Fruit fly (Drosophila melanogaster) whole organism, embryonic: ENCODE results near the gene bark.

Experiments used
- Awh ChIP-seq: fragments of 200-800 bp; sonication (Bioruptor generic); IDR thresholded peaks from 2 replicates; pipeline ENCODE4, ENCODE4 v1.3.6; 2022; ENCODE audit warnings: missing biosample characterization, missing genetic modification characterization
- CG10267 ChIP-seq: fragments of 200-800 bp; sonication (Bioruptor generic); optimal IDR thresholded peaks from 2 replicates; lab custom pipeline; 2018; ENCODE audit warnings: missing biosample characterization, mild to moderate bottlenecking, missing genetic modification characterization, moderate library complexity
- CG10321 ChIP-seq: fragments of 200-800 bp; sonication (Bioruptor generic); IDR thresholded peaks from 2 replicates; pipeline ENCODE4 v1.3.6; 2022; ENCODE audit warnings: missing biosample characterization, missing genetic modification characterization
- CG11093 ChIP-seq: fragments of 200-800 bp; sonication (Bioruptor generic); IDR thresholded peaks from 3 replicates; pipeline ENCODE4 v1.3.6; 2022; ENCODE audit warnings: missing biosample characterization, missing genetic modification characterization
- CG11247 ChIP-seq: fragments of 200-800 bp; sonication (Bioruptor generic); IDR thresholded peaks from 2 replicates; pipeline ENCODE4 v1.3.6; 2022; ENCODE audit warnings: missing biosample characterization, missing genetic modification characterization
- CG12071 ChIP-seq: fragments of 200-800 bp; sonication (Bioruptor generic); optimal IDR thresholded peaks from 3 replicates; lab custom pipeline; 2018; ENCODE audit warnings: missing biosample characterization, mild to moderate bottlenecking, missing genetic modification characterization
- CG15073 ChIP-seq: fragments of 200-800 bp; sonication (Bioruptor generic); optimal IDR thresholded peaks from 2 replicates; lab custom pipeline; 2016; ENCODE audit warnings: missing biosample characterization, missing genetic modification characterization
- CG15479 ChIP-seq: fragments of 200-800 bp; sonication (Bioruptor generic); optimal IDR thresholded peaks from 3 replicates; lab custom pipeline; 2019; ENCODE audit warnings: missing biosample characterization, mild to moderate bottlenecking, missing genetic modification characterization, moderate library complexity
- CG16813 ChIP-seq: fragments of 200-800 bp; sonication (Bioruptor generic); IDR thresholded peaks from 3 replicates; pipeline ENCODE4 v1.3.6; 2022; ENCODE audit warnings: missing biosample characterization, missing genetic modification characterization; ENCODE audit not compliant: partially characterized antibody
- CG18599 ChIP-seq: fragments of 200-800 bp; sonication (Bioruptor generic); optimal IDR thresholded peaks from 3 replicates; lab custom pipeline; 2017; ENCODE audit warnings: missing biosample characterization, missing genetic modification characterization, mild to moderate bottlenecking, moderate library complexity, missing genetic modification reagents
- CG30020 ChIP-seq: fragments of 200-800 bp; optimal IDR thresholded peaks from 2 replicates; lab custom pipeline; 2019; ENCODE audit warnings: missing biosample characterization, mild to moderate bottlenecking, missing genetic modification characterization, moderate library complexity
- CG30431 ChIP-seq: fragments of 200-800 bp; sonication (Bioruptor generic); optimal IDR thresholded peaks from 2 replicates; lab custom pipeline; 2017; ENCODE audit warnings: missing biosample characterization, missing genetic modification characterization
- CG31224 ChIP-seq: fragments of 200-800 bp; sonication (Bioruptor generic); IDR thresholded peaks from 2 replicates; pipeline ENCODE4 v1.3.6; 2022; ENCODE audit warnings: missing biosample characterization, missing genetic modification characterization
- CG32772 ChIP-seq: fragments of 200-800 bp; sonication (Bioruptor generic); IDR thresholded peaks from 2 replicates; pipeline ENCODE4 v1.3.6; 2022; ENCODE audit warnings: missing biosample characterization, missing genetic modification characterization
- CG42726 ChIP-seq: fragments of 200-800 bp; sonication (Bioruptor generic); IDR thresholded peaks from 2 replicates; pipeline ENCODE4 v1.3.6; 2022; ENCODE audit warnings: missing biosample characterization, missing genetic modification characterization; ENCODE audit not compliant: partially characterized antibody
- CG6683 ChIP-seq: fragments of 200-800 bp; sonication (Bioruptor generic); optimal IDR thresholded peaks from 2 replicates; lab custom pipeline; 2017; ENCODE audit warnings: missing biosample characterization, mild to moderate bottlenecking, missing genetic modification characterization, missing genetic modification reagents
- CG6689 ChIP-seq: fragments of 200-800 bp; sonication (Bioruptor generic); IDR thresholded peaks from 2 replicates; pipeline ENCODE4 v1.3.6; 2022; ENCODE audit warnings: missing biosample characterization, missing genetic modification characterization
- CG6854 ChIP-seq: fragments of 200-800 bp; sonication (Bioruptor generic); optimal IDR thresholded peaks from 3 replicates; lab custom pipeline; 2017; ENCODE audit warnings: missing biosample characterization, mild to moderate bottlenecking, missing genetic modification characterization
- CG8281 ChIP-seq: fragments of 200-800 bp; sonication (Bioruptor generic); optimal IDR thresholded peaks from 2 replicates; lab custom pipeline; 2018; ENCODE audit warnings: missing biosample characterization, mild to moderate bottlenecking, missing genetic modification characterization, moderate library complexity
- CG9437 ChIP-seq: fragments of 200-800 bp; sonication (Bioruptor generic); optimal IDR thresholded peaks from 2 replicates; lab custom pipeline; 2018; ENCODE audit warnings: missing biosample characterization, mild to moderate bottlenecking, missing genetic modification characterization
- CG9609 ChIP-seq: fragments of 200-800 bp; sonication (Bioruptor generic); optimal IDR thresholded peaks from 3 replicates; lab custom pipeline; 2016; ENCODE audit warnings: missing biosample characterization, missing genetic modification characterization
- Camta ChIP-seq: fragments of 200-800 bp; sonication (Bioruptor generic); optimal IDR thresholded peaks from 2 replicates; lab custom pipeline; 2016; ENCODE audit warnings: missing biosample characterization, missing genetic modification characterization
- CkIIα-i1 ChIP-seq: fragments of 200-800 bp; sonication (Bioruptor generic); IDR thresholded peaks from 2 replicates; pipeline ENCODE4 v1.3.6; 2022; ENCODE audit warnings: missing biosample characterization, missing genetic modification characterization
- Dll ChIP-seq: fragments of 200-800 bp; sonication (Bioruptor generic); IDR thresholded peaks from 4 replicates; pipeline ENCODE4 v1.3.6; 2022; ENCODE audit warnings: missing biosample characterization, missing genetic modification characterization; ENCODE audit not compliant: partially characterized antibody
- Doc3 ChIP-seq: fragments of 200-800 bp; sonication (Bioruptor generic); IDR thresholded peaks from 3 replicates; pipeline ENCODE4 v1.3.6; 2022; ENCODE audit warnings: missing biosample characterization, missing genetic modification characterization; ENCODE audit not compliant: partially characterized antibody
- Drgx ChIP-seq: fragments of 200-800 bp; sonication (Bioruptor generic); IDR thresholded peaks from 2 replicates; pipeline ENCODE4 v1.3.6; 2022; ENCODE audit warnings: missing biosample characterization, missing genetic modification characterization
- Fer2 ChIP-seq: fragments of 200-800 bp; sonication (Bioruptor generic); optimal IDR thresholded peaks from 2 replicates; lab custom pipeline; 2018; ENCODE audit warnings: missing biosample characterization, mild to moderate bottlenecking, missing genetic modification characterization, moderate library complexity
- Hey ChIP-seq: fragments of 200-800 bp; sonication (Bioruptor generic); optimal IDR thresholded peaks from 3 replicates; lab custom pipeline; 2018; ENCODE audit warnings: missing biosample characterization, mild to moderate bottlenecking, missing genetic modification characterization
- MESR4 ChIP-seq: fragments of 200-800 bp; sonication (Bioruptor generic); optimal IDR thresholded peaks from 2 replicates; lab custom pipeline; 2018; ENCODE audit warnings: missing biosample characterization, mild to moderate bottlenecking, missing genetic modification characterization, moderate library complexity
- MTF-1 ChIP-seq: fragments of 200-800 bp; sonication (Bioruptor generic); optimal IDR thresholded peaks from 2 replicates; lab custom pipeline; 2018; ENCODE audit warnings: missing biosample characterization, mild to moderate bottlenecking, missing genetic modification characterization, borderline replicate concordance
- Opbp ChIP-seq: fragments of 200-800 bp; sonication (Bioruptor generic); IDR thresholded peaks from 3 replicates; pipeline ENCODE4 v1.3.6; 2022; ENCODE audit warnings: missing biosample characterization, missing genetic modification characterization; ENCODE audit not compliant: partially characterized antibody
- Rx ChIP-seq: fragments of 200-800 bp; sonication (Bioruptor generic); IDR thresholded peaks from 2 replicates; pipeline ENCODE4 v1.3.6; 2022; ENCODE audit warnings: missing biosample characterization, missing genetic modification characterization
- bab2 ChIP-seq: fragments of 200-800 bp; sonication (Bioruptor generic); optimal IDR thresholded peaks from 2 replicates; lab custom pipeline; 2016; ENCODE audit warnings: missing biosample characterization, missing genetic modification characterization
- dpn ChIP-seq, 2 experiments: fragments of 200-800 bp; sonication (Bioruptor generic); optimal IDR thresholded peaks; 3 replicates each; lab custom pipeline; 2016; ENCODE audit warnings: missing biosample characterization in 2 of 2, missing genetic modification characterization in 2 of 2
- dysf ChIP-seq: fragments of 200-800 bp; sonication (Bioruptor generic); IDR thresholded peaks from 3 replicates; pipeline ENCODE4 v1.3.6; 2022; ENCODE audit warnings: missing biosample characterization, missing genetic modification characterization
- fd96Cb ChIP-seq: fragments of 200-800 bp; sonication (Bioruptor generic); optimal IDR thresholded peaks from 2 replicates; lab custom pipeline; 2018; ENCODE audit warnings: missing biosample characterization, mild to moderate bottlenecking, missing genetic modification characterization, moderate library complexity
- hth ChIP-seq: fragments of >200 bp; optimal IDR thresholded peaks from 2 replicates; lab custom pipeline; 2017; ENCODE audit warnings: inconsistent platforms
- klu ChIP-seq: fragments of 200-800 bp; sonication (Bioruptor generic); IDR thresholded peaks from 2 replicates; pipeline ENCODE4 v1.3.6; 2022; ENCODE audit warnings: missing biosample characterization, missing genetic modification characterization
- luna ChIP-seq: fragments of 200-800 bp; sonication (Bioruptor generic); optimal IDR thresholded peaks from 2 replicates; lab custom pipeline; 2016; ENCODE audit warnings: missing biosample characterization, missing genetic modification characterization
- nerfin-1 ChIP-seq: fragments of 200-800 bp; sonication (Bioruptor generic); optimal IDR thresholded peaks from 3 replicates; lab custom pipeline; 2019; ENCODE audit warnings: missing biosample characterization, mild to moderate bottlenecking, missing genetic modification characterization, moderate library complexity
- otp ChIP-seq: fragments of 200-800 bp; sonication (Bioruptor generic); IDR thresholded peaks from 3 replicates; pipeline ENCODE4, ENCODE4 v1.3.6; 2022; ENCODE audit warnings: missing biosample characterization, missing genetic modification characterization
- pho ChIP-seq: fragments of 200-800 bp; sonication (Bioruptor generic); optimal IDR thresholded peaks from 2 replicates; lab custom pipeline; 2016; ENCODE audit warnings: missing biosample characterization, missing genetic modification characterization
- sim ChIP-seq: fragments of 200-800 bp; sonication (Bioruptor generic); IDR thresholded peaks from 2 replicates; pipeline ENCODE4 v1.3.6; 2022; ENCODE audit warnings: missing biosample characterization, missing genetic modification characterization
- tin ChIP-seq: fragments of 200-800 bp; sonication (Bioruptor generic); optimal IDR thresholded peaks from 3 replicates; lab custom pipeline; 2016; ENCODE audit warnings: missing biosample characterization, missing genetic modification characterization
- trh ChIP-seq: fragments of 200-800 bp; sonication (Bioruptor generic); optimal IDR thresholded peaks from 2 replicates; lab custom pipeline; 2016; ENCODE audit warnings: missing biosample characterization, missing genetic modification characterization
- unpg ChIP-seq: fragments of 200-800 bp; sonication (Bioruptor generic); optimal IDR thresholded peaks from 3 replicates; lab custom pipeline; 2018; ENCODE audit warnings: missing biosample characterization, mild to moderate bottlenecking, missing genetic modification characterization, moderate library complexity
- wor ChIP-seq: fragments of 200-800 bp; sonication (Bioruptor generic); IDR thresholded peaks from 2 replicates; pipeline ENCODE4 v1.3.6; 2022; ENCODE audit warnings: missing biosample characterization, missing genetic modification characterization
- z ChIP-seq: fragments of 200-800 bp; sonication (Bioruptor generic); IDR thresholded peaks from 3 replicates; pipeline ENCODE4 v1.3.6; 2022; ENCODE audit warnings: missing biosample characterization, missing genetic modification characterization
- zfh1 ChIP-seq: fragments of 200-800 bp; sonication (Bioruptor generic); IDR thresholded peaks from 3 replicates; pipeline ENCODE4 v1.3.6; 2022; ENCODE audit warnings: missing biosample characterization, missing genetic modification characterization

Gene bark

dm6 chr2L:3805274-3806196 is 18.6 kb downstream of the bark start (continued):
- TF ChIP-seq Doc3 (GFP tag; lab: Robert Waterston, UW) (no peak), trh (GFP tag; lab: Kevin White, UChicago) (no peak), Awh (GFP tag; lab: Robert Waterston, UW) (0 out of 2 replicates have a peak, but pooled peaks have one; percentile 33), CG6683 (GFP tag; lab: Kevin White, UChicago) (no peak), otp (GFP tag; lab: Robert Waterston, UW) (peak; percentile 53; the same call in 1 of the 3 replicates), MESR4 (no peak), klu (no peak), Opbp (GFP tag; lab: Robert Waterston, UW) (no peak), luna (GFP tag; lab: Kevin White, UChicago) (no peak), CG15073 (GFP tag; lab: Kevin White, UChicago) (no peak), CG42726 (no peak), Fer2 (no peak), CG6689 (GFP tag; lab: Robert Waterston, UW) (peak; percentile 4; the same call in 1 of the 2 replicates), CG9437 (GFP tag; lab: Kevin White, UChicago) (peak; percentile 64), tin (GFP tag; lab: Kevin White, UChicago) (peak; percentile 6), CG9609 (GFP tag; lab: Kevin White, UChicago) (no peak), dpn (GFP tag; optimal IDR thresholded peaks at IDR 0.05; lab: Kevin White, UChicago) (no peak), CG32772 (no peak; the same call in 1 of the 2 replicates), CG6854 (GFP tag; lab: Kevin White, UChicago) (no peak), CG12071 (GFP tag; lab: Kevin White, UChicago) (no peak), CG15479 (GFP tag; lab: Kevin White, UChicago) (no peak), pho (no peak), Dll (GFP tag; lab: Robert Waterston, UW) (no peak), Hey (tag; lab: Kevin White, UChicago) (no peak), CkIIα-i1 (GFP tag; lab: Robert Waterston, UW) (no peak), unpg (peak; percentile 22), bab2 (GFP tag; lab: Kevin White, UChicago) (no peak), CG18599 (peak; percentile 4), wor (GFP tag; lab: Robert Waterston, UW) (no peak), CG10321 (GFP tag; lab: Robert Waterston, UW) (no peak), zfh1 (peak; percentile 52; the same call in 2 of the 3 replicates), CG10267 (tag; lab: Kevin White, UChicago) (peak; percentile 27), z (GFP tag; lab: Robert Waterston, UW) (0 out of 3 replicates have a peak, but pooled peaks have one; percentile 52), CG8281 (tag; lab: Kevin White, UChicago) (no peak), Rx (0 out of 2 replicates have a peak, but pooled peaks have one; percentile 21), CG30431 (GFP tag; lab: Kevin White, UChicago) (no peak), Drgx (GFP tag; lab: Robert Waterston, UW) (no peak; the same call in 1 of the 2 replicates), dysf (no peak), hth (lab: Kevin White, UChicago) (no peak), MTF-1 (GFP tag; lab: Kevin White, UChicago) (no peak), CG11093 (no peak), CG30020 (tag; lab: Kevin White, UChicago) (no peak), sim (GFP tag; lab: Robert Waterston, UW) (no peak), CG16813 (GFP tag; lab: Robert Waterston, UW) (no peak), CG31224 (GFP tag; lab: Robert Waterston, UW) (no peak), nerfin-1 (tag; lab: Kevin White, UChicago) (peak; percentile 3), fd96Cb (peak; percentile 43), CG11247 (GFP tag; lab: Robert Waterston, UW) (no peak), Camta (GFP tag; lab: Kevin White, UChicago) (no peak)
